Worm (Caenorhabditis elegans) whole organism, L2 larva: ENCODE data around the gene his-59.

ENCODE experiments used
- F13H6.1 ChIP-seq: sonication (generic microtip); optimal IDR thresholded peaks from 2 replicates; lab custom pipeline; 2016; ENCODE audit warnings: missing genetic modification characterization, missing compliant biosample characterization
- ceh-82 ChIP-seq: fragments of 150-350 bp; optimal IDR thresholded peaks from 2 replicates; lab custom pipeline; 2014; ENCODE audit warnings: missing biosample characterization, missing genetic modification characterization
- elt-1 ChIP-seq: fragments of 150-350 bp; optimal IDR thresholded peaks from 2 replicates; lab custom pipeline; 2014; ENCODE audit warnings: missing biosample characterization, missing genetic modification characterization
- mdl-1 ChIP-seq, 2 experiments: fragments of 150-350 bp in 1 of 2; sonication (generic microtip) in 1 of 2; optimal IDR thresholded peaks; 2 replicates each; lab custom pipeline; 2017; ENCODE audit warnings: missing biosample characterization in 2 of 2, missing genetic modification characterization in 2 of 2
- nhr-237 ChIP-seq: fragments of 150-350 bp; optimal IDR thresholded peaks from 2 replicates; lab custom pipeline; 2014; ENCODE audit warnings: missing biosample characterization, missing genetic modification characterization
- sma-9 ChIP-seq, 2 experiments: fragments of 150-350 bp in 1 of 2; sonication (generic microtip) in 1 of 2; optimal IDR thresholded peaks; 2 replicates each; lab custom pipeline; 2014 to 2016; ENCODE audit warnings: missing genetic modification characterization in 2 of 2, mild to moderate bottlenecking in 1 of 2, missing biosample characterization in 1 of 2, missing compliant biosample characterization in 1 of 2, missing genetic modification reagents in 1 of 2, moderate library complexity in 1 of 2
- zag-1 ChIP-seq: fragments of 150-350 bp; optimal IDR thresholded peaks from 2 replicates; lab custom pipeline; 2014; ENCODE audit warnings: missing biosample characterization, missing genetic modification characterization
- ztf-4 ChIP-seq: fragments of 150-350 bp; optimal IDR thresholded peaks from 2 replicates; lab custom pipeline; 2014; ENCODE audit warnings: missing biosample characterization, missing genetic modification characterization

DNA sequence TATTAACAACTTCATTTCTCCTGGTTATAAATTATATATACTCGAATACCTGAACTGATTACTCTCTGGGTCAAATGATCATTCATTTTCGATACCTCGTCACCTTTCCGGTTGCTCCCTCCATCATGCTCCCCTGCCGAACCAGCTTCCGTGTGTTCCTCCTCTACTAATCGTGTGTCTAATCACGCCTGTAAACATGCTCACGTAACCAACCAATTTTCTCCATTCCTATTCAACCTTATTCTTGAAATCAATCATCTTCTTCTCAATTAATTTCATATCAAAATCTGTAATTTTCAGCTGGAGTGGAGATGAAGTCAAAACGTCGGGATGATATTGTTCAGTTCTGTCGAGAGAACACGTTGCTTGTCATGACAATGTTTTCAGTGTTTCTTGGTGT is 15.3 kb downstream of the his-59 start, which contains the start of gene glt-6:
- no peak for TF ChIP-seq F13H6.1 (tag; lab: Kevin White, UChicago)
- no peak for TF ChIP-seq nhr-237 (tag; lab: Kevin White, UChicago)
- no peak for TF ChIP-seq sma-9 (GFP tag; optimal IDR thresholded peaks at IDR 0.05; lab: Kevin White, UChicago)
- TF ChIP-seq sma-9 (tag; optimal IDR thresholded peaks at IDR 0.05; lab: Kevin White, UChicago) = no peak
- no peak for TF ChIP-seq elt-1 (tag; lab: Kevin White, UChicago)
- no peak for TF ChIP-seq ceh-82 (tag; lab: Kevin White, UChicago)
- no peak for TF ChIP-seq mdl-1 (tag; optimal IDR thresholded peaks at IDR 0.05; lab: Kevin White, UChicago)
- no peak for TF ChIP-seq zag-1 (tag; lab: Kevin White, UChicago)
- no peak for TF ChIP-seq ztf-4
